Fruit fly (Drosophila melanogaster) whole organism, prepupa: ENCODE results near the gene Hrd3.

ENCODE experiments used
- Blimp-1 ChIP-seq: fragments of 200-800 bp; sonication (Bioruptor generic); optimal IDR thresholded peaks from 3 replicates; lab custom pipeline; 2017; ENCODE audit warnings: missing biosample characterization, missing genetic modification characterization, mild to moderate bottlenecking, moderate library complexity, missing genetic modification reagents
- CG10631 ChIP-seq: fragments of 200-800 bp; sonication (Bioruptor generic); optimal IDR thresholded peaks from 2 replicates; lab custom pipeline; 2016; ENCODE audit warnings: missing biosample characterization, missing genetic modification characterization
- CG10669 ChIP-seq: fragments of 200-800 bp; sonication (Bioruptor generic); optimal IDR thresholded peaks from 3 replicates; lab custom pipeline; 2018; ENCODE audit warnings: missing biosample characterization, mild to moderate bottlenecking, missing genetic modification characterization, moderate library complexity
- CG11294 ChIP-seq: fragments of 200-800 bp; sonication (Bioruptor generic); IDR thresholded peaks from 2 replicates; pipeline ENCODE4 v1.3.6; 2022; ENCODE audit warnings: missing biosample characterization, missing genetic modification characterization
- CG11762 ChIP-seq: fragments of 200-800 bp; sonication (Bioruptor generic); optimal IDR thresholded peaks from 3 replicates; lab custom pipeline; 2016; ENCODE audit warnings: missing biosample characterization, missing genetic modification characterization; ENCODE audit not compliant: insufficient read depth
- CG11902 ChIP-seq: fragments of 200-800 bp; sonication (Bioruptor generic); optimal IDR thresholded peaks from 3 replicates; lab custom pipeline; 2016; ENCODE audit warnings: missing biosample characterization, missing genetic modification characterization
- CG1621 ChIP-seq: fragments of 200-800 bp; sonication (Bioruptor generic); optimal IDR thresholded peaks from 3 replicates; lab custom pipeline; 2018; ENCODE audit warnings: missing biosample characterization, mild to moderate bottlenecking, missing genetic modification characterization
- CG16779 ChIP-seq: fragments of 200-800 bp; sonication (Bioruptor generic); optimal IDR thresholded peaks from 3 replicates; lab custom pipeline; 2017; ENCODE audit warnings: missing biosample characterization, mild to moderate bottlenecking, missing genetic modification characterization
- CG31627 ChIP-seq: fragments of 200-800 bp; sonication (Bioruptor generic); optimal IDR thresholded peaks from 3 replicates; lab custom pipeline; 2016; ENCODE audit warnings: missing biosample characterization, missing genetic modification characterization
- CG34406 ChIP-seq: fragments of 200-800 bp; sonication (Bioruptor generic); optimal IDR thresholded peaks from 3 replicates; lab custom pipeline; 2016; ENCODE audit warnings: missing biosample characterization, missing genetic modification characterization
- CG4318 ChIP-seq: fragments of 200-800 bp; sonication (Bioruptor generic); optimal IDR thresholded peaks from 3 replicates; lab custom pipeline; 2017; ENCODE audit warnings: missing biosample characterization, mild to moderate bottlenecking, missing genetic modification characterization
- CG6163 ChIP-seq: fragments of 200-800 bp; sonication (Bioruptor generic); IDR thresholded peaks from 3 replicates; pipeline ENCODE4 v1.3.6; 2022; ENCODE audit warnings: missing biosample characterization, missing genetic modification characterization
- CG6276 ChIP-seq: fragments of 200-800 bp; sonication (Bioruptor generic); optimal IDR thresholded peaks from 2 replicates; lab custom pipeline; 2017; ENCODE audit warnings: missing biosample characterization, mild to moderate bottlenecking, missing genetic modification characterization
- CG6792 ChIP-seq: fragments of 200-800 bp; sonication (Bioruptor generic); optimal IDR thresholded peaks from 3 replicates; lab custom pipeline; 2016; ENCODE audit warnings: missing biosample characterization, missing genetic modification characterization
- CG6854 ChIP-seq: fragments of 200-800 bp; sonication (Bioruptor generic); optimal IDR thresholded peaks from 2 replicates; lab custom pipeline; 2017; ENCODE audit warnings: missing biosample characterization, mild to moderate bottlenecking, missing genetic modification characterization
- CG8119 ChIP-seq: fragments of 200-800 bp; sonication (Bioruptor generic); IDR thresholded peaks from 3 replicates; pipeline ENCODE4 v1.3.6; 2022; ENCODE audit warnings: missing biosample characterization, missing genetic modification characterization
- CG8319 ChIP-seq: fragments of 200-800 bp; sonication (Bioruptor generic); optimal IDR thresholded peaks from 3 replicates; lab custom pipeline; 2016; ENCODE audit warnings: missing biosample characterization, missing genetic modification characterization
- CG8632 ChIP-seq: fragments of 200-800 bp; sonication (Bioruptor generic); optimal IDR thresholded peaks from 3 replicates; lab custom pipeline; 2016; ENCODE audit warnings: missing biosample characterization, missing genetic modification characterization
- Eip78C ChIP-seq: fragments of 200-800 bp; sonication (Bioruptor generic); peaks from one replicate; lab custom pipeline; 2016; ENCODE audit warnings: missing biosample characterization, missing genetic modification characterization
- Eip93F ChIP-seq: fragments of 200-800 bp; sonication (Bioruptor generic); optimal IDR thresholded peaks from 2 replicates; lab custom pipeline; 2016; ENCODE audit warnings: missing biosample characterization, mild to moderate bottlenecking, missing genetic modification characterization
- Ets96B ChIP-seq: fragments of 200-800 bp; optimal IDR thresholded peaks from 2 replicates; lab custom pipeline; 2019; ENCODE audit warnings: missing biosample characterization, mild to moderate bottlenecking, missing genetic modification characterization, moderate library complexity
- Gug ChIP-seq: fragments of 200-800 bp; sonication (Bioruptor generic); IDR thresholded peaks from 2 replicates; pipeline ENCODE4 v1.3.6; 2022; ENCODE audit warnings: missing biosample characterization, missing genetic modification characterization
- Hr38 ChIP-seq: sonication (Bioruptor generic); optimal IDR thresholded peaks from 2 replicates; lab custom pipeline; 2016; ENCODE audit warnings: missing biosample characterization, missing genetic modification characterization
- Hr39 ChIP-seq: fragments of 200-800 bp; sonication (Bioruptor generic); optimal IDR thresholded peaks from 2 replicates; lab custom pipeline; 2016; ENCODE audit warnings: missing biosample characterization, missing genetic modification characterization
- Lpt ChIP-seq: fragments of 200-800 bp; sonication (Bioruptor generic); optimal IDR thresholded peaks from 3 replicates; lab custom pipeline; 2016; ENCODE audit warnings: missing biosample characterization, missing genetic modification characterization
- Met ChIP-seq: fragments of 200-800 bp; sonication (Bioruptor generic); optimal IDR thresholded peaks from 3 replicates; lab custom pipeline; 2016; ENCODE audit warnings: missing biosample characterization, missing genetic modification characterization
- OdsH ChIP-seq: fragments of 200-800 bp; sonication (Bioruptor generic); optimal IDR thresholded peaks from 3 replicates; lab custom pipeline; 2016; ENCODE audit warnings: missing biosample characterization, missing genetic modification characterization
- Sox102F ChIP-seq: fragments of 200-800 bp; sonication (Bioruptor generic); optimal IDR thresholded peaks from 2 replicates; lab custom pipeline; 2016; ENCODE audit warnings: missing biosample characterization, mild to moderate bottlenecking, missing genetic modification characterization
- Sox14 ChIP-seq: fragments of 200-800 bp; sonication (Bioruptor generic); optimal IDR thresholded peaks from 3 replicates; lab custom pipeline; 2016; ENCODE audit warnings: missing biosample characterization, missing genetic modification characterization
- Sox15 ChIP-seq: fragments of 200-800 bp; sonication (Bioruptor generic); optimal IDR thresholded peaks from 3 replicates; lab custom pipeline; 2016; ENCODE audit warnings: missing biosample characterization, missing genetic modification characterization
- achi ChIP-seq: fragments of 200-800 bp; sonication (Bioruptor generic); optimal IDR thresholded peaks from 3 replicates; lab custom pipeline; 2016; ENCODE audit warnings: missing biosample characterization, missing genetic modification characterization
- cyc ChIP-seq: fragments of 200-800 bp; sonication (Bioruptor generic); optimal IDR thresholded peaks from 3 replicates; lab custom pipeline; 2016; ENCODE audit warnings: missing biosample characterization, missing genetic modification characterization
- dac ChIP-seq: fragments of 200-800 bp; sonication (Bioruptor generic); optimal IDR thresholded peaks from 2 replicates; lab custom pipeline; 2017; ENCODE audit warnings: missing biosample characterization, mild to moderate bottlenecking, missing genetic modification characterization
- dsx ChIP-seq: fragments of 200-800 bp; optimal IDR thresholded peaks from 3 replicates; lab custom pipeline; 2019; ENCODE audit warnings: missing biosample characterization, mild to moderate bottlenecking, missing genetic modification characterization, moderate library complexity; ENCODE audit not compliant: poor library complexity, severe bottlenecking
- esn ChIP-seq: fragments of 200-800 bp; sonication (Bioruptor generic); optimal IDR thresholded peaks from 2 replicates; lab custom pipeline; 2016; ENCODE audit warnings: missing biosample characterization, mild to moderate bottlenecking, missing genetic modification characterization, moderate library complexity
- fd59A ChIP-seq: fragments of 200-800 bp; sonication (Bioruptor generic); optimal IDR thresholded peaks from 2 replicates; lab custom pipeline; 2017; ENCODE audit warnings: missing biosample characterization, mild to moderate bottlenecking, missing genetic modification characterization, missing genetic modification reagents
- fd85E ChIP-seq: fragments of 200-800 bp; sonication (Bioruptor generic); optimal IDR thresholded peaks from 3 replicates; lab custom pipeline; 2016; ENCODE audit warnings: missing biosample characterization, missing genetic modification characterization
- fkh ChIP-seq: fragments of 200-800 bp; sonication (Bioruptor generic); optimal IDR thresholded peaks from 3 replicates; lab custom pipeline; 2017; ENCODE audit warnings: missing biosample characterization, mild to moderate bottlenecking, missing genetic modification characterization, moderate library complexity
- lz ChIP-seq: fragments of 200-800 bp; sonication (Bioruptor generic); optimal IDR thresholded peaks from 3 replicates; lab custom pipeline; 2016; ENCODE audit warnings: missing biosample characterization, missing genetic modification characterization
- pdm3 ChIP-seq: fragments of 200-800 bp; sonication (Bioruptor generic); optimal IDR thresholded peaks from 3 replicates; lab custom pipeline; 2016; ENCODE audit warnings: missing biosample characterization, missing genetic modification characterization
- salr ChIP-seq, 2 experiments: fragments of 200-800 bp; sonication (Bioruptor generic); optimal IDR thresholded peaks; 3 replicates each; lab custom pipeline; 2016 to 2018; ENCODE audit warnings: missing biosample characterization in 2 of 2, missing genetic modification characterization in 2 of 2, mild to moderate bottlenecking in 1 of 2
- spab ChIP-seq: fragments of 200-800 bp; sonication (Bioruptor generic); optimal IDR thresholded peaks from 2 replicates; lab custom pipeline; 2017; ENCODE audit warnings: missing biosample characterization, mild to moderate bottlenecking, missing genetic modification characterization, missing genetic modification reagents
- topi ChIP-seq: fragments of 200-800 bp; sonication (Bioruptor generic); optimal IDR thresholded peaks from 3 replicates; lab custom pipeline; 2016; ENCODE audit warnings: missing biosample characterization, missing genetic modification characterization
- vri ChIP-seq: fragments of 200-800 bp; sonication (Bioruptor generic); optimal IDR thresholded peaks from 3 replicates; lab custom pipeline; 2016; ENCODE audit warnings: missing biosample characterization, mild to moderate bottlenecking, missing genetic modification characterization

Gene Hrd3

dm6 chr3R:23757912-23758607, at the start of gene Hrd3, which contains the start of gene PTPMT1 (continued):
- TF ChIP-seq OdsH: peak; percentile 99
- TF ChIP-seq topi (GFP tag; lab: Kevin White, UChicago): peak; percentile 99
- TF ChIP-seq lz (GFP tag; lab: Kevin White, UChicago): peak; percentile 99
- peak; percentile 68 for TF ChIP-seq Hr38
- peak; percentile 99 for TF ChIP-seq fd59A (GFP tag; lab: Kevin White, UChicago)
- peak; percentile 98 for TF ChIP-seq Hr39
- peak; percentile 95 to 100 for TF ChIP-seq salr (GFP tag; optimal IDR thresholded peaks at IDR 0.05; lab: Kevin White, UChicago)
- TF ChIP-seq CG8632 (GFP tag; lab: Kevin White, UChicago): peak; percentile 99
- peak; percentile 93 for TF ChIP-seq CG6163 (GFP tag; lab: Robert Waterston, UW)

DNA sequence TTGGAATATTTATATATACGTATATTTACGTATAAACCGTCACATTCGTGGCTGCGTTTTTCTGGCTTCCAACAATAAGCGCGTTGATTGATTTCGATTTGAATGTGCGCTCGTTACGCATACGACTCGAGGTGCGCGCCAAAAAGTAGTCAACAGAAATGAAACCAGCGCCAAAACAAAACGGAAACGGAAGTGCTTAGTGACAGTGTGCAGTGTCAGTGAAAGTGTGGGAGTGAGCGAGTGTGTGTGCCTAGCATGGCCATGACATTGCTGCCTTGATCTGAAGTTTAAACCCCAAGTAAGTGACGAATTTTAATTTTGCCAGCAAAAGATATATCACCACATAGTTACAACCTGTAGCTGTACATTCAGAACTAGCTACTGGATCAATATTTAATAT, 45.3 kb upstream of the Hrd3 start, which contains the start of gene CG34355:
Gene CG34355 (plus strand): TSS at position 192 of the 400 bp plus-strand sequence.
- peak; percentile 12 for TF ChIP-seq fd59A (GFP tag; lab: Kevin White, UChicago)
- TF ChIP-seq Sox102F (GFP tag; lab: Kevin White, UChicago): no peak
- TF ChIP-seq salr (GFP tag; optimal IDR thresholded peaks at IDR 0.05; lab: Kevin White, UChicago): peak in 1 of 2 experiments; percentile 6
- peak; percentile 78 for TF ChIP-seq achi (GFP tag; lab: Kevin White, UChicago)
- no peak for TF ChIP-seq CG1621 (tag; lab: Kevin White, UChicago)
- no peak for TF ChIP-seq CG31627 (GFP tag; lab: Kevin White, UChicago)

DNA sequence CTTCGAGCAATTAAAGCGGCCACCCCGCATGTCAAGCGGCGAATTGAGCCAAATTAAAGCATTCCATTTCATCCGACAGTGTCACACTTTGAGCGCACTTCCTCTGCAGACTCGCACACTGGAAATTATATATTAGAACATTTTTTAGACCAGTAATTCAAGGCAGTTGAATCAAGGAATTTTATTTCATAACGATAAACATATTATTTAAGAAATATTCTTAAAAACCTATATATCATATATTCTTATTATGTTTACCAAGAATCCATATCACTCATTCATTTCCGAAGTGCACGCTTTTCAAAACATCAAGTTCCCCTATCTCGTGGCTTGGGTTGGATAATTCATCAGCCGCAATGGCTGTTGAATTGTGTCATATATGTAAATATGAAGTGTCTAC, 33.1 kb upstream of the Hrd3 start:
- TF ChIP-seq Lpt (peak; percentile 20), CG34406 (GFP tag; lab: Kevin White, UChicago) (no peak), CG6854 (GFP tag; lab: Kevin White, UChicago) (no peak), CG6792 (GFP tag; lab: Kevin White, UChicago) (peak; percentile 15), CG11294 (GFP tag; lab: Robert Waterston, UW) (no peak), pdm3 (GFP tag; lab: Kevin White, UChicago) (no peak), CG10669 (GFP tag; lab: Kevin White, UChicago) (no peak), fd85E (GFP tag; lab: Kevin White, UChicago) (no peak), Sox14 (GFP tag; lab: Kevin White, UChicago) (no peak), cyc (GFP tag; lab: Kevin White, UChicago) (no peak), Ets96B (no peak), CG6276 (GFP tag; lab: Kevin White, UChicago) (no peak), CG31627 (GFP tag; lab: Kevin White, UChicago) (no peak), CG11762 (GFP tag; lab: Kevin White, UChicago) (peak; percentile 2), Met (GFP tag; lab: Kevin White, UChicago) (no peak), dac (GFP tag; lab: Kevin White, UChicago) (no peak), vri (GFP tag; lab: Kevin White, UChicago) (no peak), esn (GFP tag; lab: Kevin White, UChicago) (peak; percentile 43), Blimp-1 (GFP tag; lab: Kevin White, UChicago) (no peak), spab (no peak), lz (GFP tag; lab: Kevin White, UChicago) (no peak), salr (GFP tag; optimal IDR thresholded peaks at IDR 0.05; lab: Kevin White, UChicago) (no peak), CG16779 (tag; lab: Kevin White, UChicago) (no peak), CG10631 (GFP tag; lab: Kevin White, UChicago) (peak; percentile 46), fkh (GFP tag; lab: Kevin White, UChicago) (no peak), CG6163 (GFP tag; lab: Robert Waterston, UW) (peak; percentile 66; the same call in 2 of the 3 replicates), achi (GFP tag; lab: Kevin White, UChicago) (no peak), Eip78C (GFP tag; lab: Kevin White, UChicago) (no peak), CG8119 (no peak; the same call in 1 of the 3 replicates), Gug (GFP tag; lab: Robert Waterston, UW) (no peak), Eip93F (GFP tag; lab: Kevin White, UChicago) (no peak), Sox15 (GFP tag; lab: Kevin White, UChicago) (no peak), CG8319 (no peak), Sox102F (GFP tag; lab: Kevin White, UChicago) (no peak), CG11902 (GFP tag; lab: Kevin White, UChicago) (no peak), fd59A (GFP tag; lab: Kevin White, UChicago) (peak; percentile 27), CG8632 (GFP tag; lab: Kevin White, UChicago) (no peak), dsx (GFP tag; lab: Kevin White, UChicago) (no peak), CG1621 (tag; lab: Kevin White, UChicago) (no peak), topi (GFP tag; lab: Kevin White, UChicago) (no peak), CG4318 (GFP tag; lab: Kevin White, UChicago) (no peak)
